Worm (Caenorhabditis elegans) whole organism, L3 larva: ENCODE results near the gene snb-2.
A peak's percentile ranks its signal among the peaks of the same experiment; 100 is the strongest.

Experiments
- R02D3.7 ChIP-seq: fragments of 150-350 bp; optimal IDR thresholded peaks from 2 replicates; lab custom pipeline; 2014; ENCODE audit warnings: missing biosample characterization, missing genetic modification characterization
- aly-2 ChIP-seq: fragments of 150-350 bp; optimal IDR thresholded peaks from 2 replicates; lab custom pipeline; 2014; ENCODE audit warnings: missing biosample characterization, missing genetic modification characterization
- ama-1 ChIP-seq: fragments of 150-350 bp; optimal IDR thresholded peaks from 2 replicates; lab custom pipeline; 2018
- ceh-16 ChIP-seq: sonication (generic microtip); optimal IDR thresholded peaks from 2 replicates; lab custom pipeline; 2017; ENCODE audit warnings: missing biosample characterization, missing genetic modification characterization
- ceh-28 ChIP-seq: fragments of 150-350 bp; optimal IDR thresholded peaks from 2 replicates; lab custom pipeline; 2014; ENCODE audit warnings: missing biosample characterization, missing genetic modification reagents, missing genetic modification characterization
- ceh-9 ChIP-seq: sonication (generic microtip); optimal IDR thresholded peaks from 2 replicates; lab custom pipeline; 2018; ENCODE audit warnings: missing biosample characterization, missing genetic modification characterization
- daf-12 ChIP-seq: fragments of 150-350 bp; optimal IDR thresholded peaks from 2 replicates; lab custom pipeline; 2014; ENCODE audit warnings: missing biosample characterization, missing genetic modification reagents, missing genetic modification characterization
- egl-27 ChIP-seq: sonication (generic microtip); optimal IDR thresholded peaks from 4 replicates; lab custom pipeline; 2017; ENCODE audit warnings: missing biosample characterization, missing genetic modification reagents, missing genetic modification characterization
- elt-1 ChIP-seq: fragments of 150-350 bp; optimal IDR thresholded peaks from 2 replicates; lab custom pipeline; 2014; ENCODE audit warnings: missing biosample characterization, missing genetic modification characterization
- elt-2 ChIP-seq: sonication (generic microtip); optimal IDR thresholded peaks from 2 replicates; lab custom pipeline; 2016; ENCODE audit warnings: missing genetic modification reagents, mild to moderate bottlenecking, missing genetic modification characterization, missing compliant biosample characterization
- elt-3 ChIP-seq, 3 experiments: fragments of 150-350 bp in 1 of 3; sonication (generic microtip) in 2 of 3; optimal IDR thresholded peaks; 2 replicates in 2 of 3; 4 replicates in 1 of 3; lab custom pipeline; 2014 to 2017; ENCODE audit warnings: missing biosample characterization in 3 of 3, missing genetic modification characterization in 3 of 3
- eor-1 ChIP-seq, 2 experiments: fragments of 150-350 bp; optimal IDR thresholded peaks; 2 replicates each; lab custom pipeline; 2014 to 2018; ENCODE audit warnings: missing biosample characterization in 2 of 2, missing genetic modification characterization in 2 of 2
- fos-1 ChIP-seq: fragments of 150-350 bp; optimal IDR thresholded peaks from 2 replicates; lab custom pipeline; 2014; ENCODE audit warnings: missing biosample characterization, missing genetic modification characterization
- hmg-11 ChIP-seq: sonication (generic microtip); optimal IDR thresholded peaks from 2 replicates; lab custom pipeline; 2016; ENCODE audit warnings: missing genetic modification characterization, missing compliant biosample characterization
- jun-1 ChIP-seq: fragments of 150-350 bp; optimal IDR thresholded peaks from 2 replicates; lab custom pipeline; 2014; ENCODE audit warnings: missing biosample characterization, missing genetic modification reagents, missing genetic modification characterization
- lin-15B ChIP-seq: fragments of 150-350 bp; optimal IDR thresholded peaks from 2 replicates; lab custom pipeline; 2014; ENCODE audit warnings: missing biosample characterization, missing genetic modification characterization
- lin-39 ChIP-seq: fragments of 150-350 bp; optimal IDR thresholded peaks from 2 replicates; lab custom pipeline; 2018; ENCODE audit warnings: missing biosample characterization, missing genetic modification reagents, missing genetic modification characterization
- lsy-12 ChIP-seq: sonication (generic microtip); optimal IDR thresholded peaks from 2 replicates; lab custom pipeline; 2016; ENCODE audit warnings: mild to moderate bottlenecking, missing genetic modification characterization, missing compliant biosample characterization
- mdl-1 ChIP-seq: fragments of 150-350 bp; optimal IDR thresholded peaks from 2 replicates; lab custom pipeline; 2014; ENCODE audit warnings: missing biosample characterization, missing genetic modification characterization
- mml-1 ChIP-seq: fragments of 150-350 bp; sonication (generic microtip); optimal IDR thresholded peaks from 3 replicates; lab custom pipeline; 2014; ENCODE audit warnings: missing biosample characterization, missing genetic modification characterization
- nfya-1 ChIP-seq: sonication (generic microtip); optimal IDR thresholded peaks from 2 replicates; lab custom pipeline; 2017; ENCODE audit warnings: missing genetic modification characterization, mild to moderate bottlenecking, missing compliant biosample characterization, antibody characterized with exemption, moderate library complexity; ENCODE audit not compliant: insufficient read depth
- nhr-11 ChIP-seq: fragments of 150-350 bp; optimal IDR thresholded peaks from 2 replicates; lab custom pipeline; 2014; ENCODE audit warnings: missing biosample characterization, missing genetic modification characterization
- nhr-12 ChIP-seq: fragments of 150-350 bp; optimal IDR thresholded peaks from 2 replicates; lab custom pipeline; 2014; ENCODE audit warnings: missing biosample characterization, missing genetic modification characterization
- nhr-23 ChIP-seq: fragments of 150-350 bp; optimal IDR thresholded peaks from 2 replicates; lab custom pipeline; 2014; ENCODE audit warnings: missing biosample characterization, missing genetic modification reagents, missing genetic modification characterization
- nhr-237 ChIP-seq: fragments of 150-350 bp; optimal IDR thresholded peaks from 2 replicates; lab custom pipeline; 2014; ENCODE audit warnings: missing biosample characterization, missing genetic modification characterization
- nhr-25 ChIP-seq: sonication (generic microtip); optimal IDR thresholded peaks from 2 replicates; lab custom pipeline; 2017; ENCODE audit warnings: missing biosample characterization, missing genetic modification characterization
- nhr-28 ChIP-seq: fragments of 150-350 bp; optimal IDR thresholded peaks from 2 replicates; lab custom pipeline; 2014; ENCODE audit warnings: missing biosample characterization, missing genetic modification characterization
- nhr-43 ChIP-seq: sonication (generic microtip); optimal IDR thresholded peaks from 2 replicates; lab custom pipeline; 2016; ENCODE audit warnings: mild to moderate bottlenecking, missing genetic modification characterization, missing compliant biosample characterization; ENCODE audit not compliant: poor library complexity, severe bottlenecking
- nhr-67 ChIP-seq: fragments of 150-350 bp; optimal IDR thresholded peaks from 2 replicates; lab custom pipeline; 2014; ENCODE audit warnings: missing biosample characterization, missing genetic modification characterization
- nhr-76 ChIP-seq: fragments of 150-350 bp; sonication (generic microtip); optimal IDR thresholded peaks from 5 replicates; lab custom pipeline; 2014; ENCODE audit warnings: missing biosample characterization, missing genetic modification characterization
- nhr-77 ChIP-seq: fragments of 150-350 bp; optimal IDR thresholded peaks from 2 replicates; lab custom pipeline; 2014; ENCODE audit warnings: missing biosample characterization, missing genetic modification characterization
- pha-4 ChIP-seq: fragments of 150-350 bp; optimal IDR thresholded peaks from 2 replicates; lab custom pipeline; 2014; ENCODE audit warnings: missing biosample characterization, missing genetic modification reagents, missing genetic modification characterization
- pqm-1 ChIP-seq: fragments of 150-350 bp; optimal IDR thresholded peaks from 2 replicates; lab custom pipeline; 2017; ENCODE audit warnings: missing biosample characterization, missing genetic modification characterization, inconsistent platforms
- sea-2 ChIP-seq: fragments of 150-350 bp; sonication (generic microtip); optimal IDR thresholded peaks from 4 replicates; lab custom pipeline; 2014; ENCODE audit warnings: missing biosample characterization, missing genetic modification reagents, missing genetic modification characterization
- snpc-4 ChIP-seq: fragments of 150-350 bp; optimal IDR thresholded peaks from 2 replicates; lab custom pipeline; 2014; ENCODE audit warnings: missing biosample characterization, missing genetic modification characterization
- tbx-2 ChIP-seq: sonication (generic microtip); optimal IDR thresholded peaks from 2 replicates; lab custom pipeline; 2016; ENCODE audit warnings: mild to moderate bottlenecking, missing genetic modification characterization, missing compliant biosample characterization
- unc-39 ChIP-seq: sonication (generic microtip); optimal IDR thresholded peaks from 4 replicates; lab custom pipeline; 2017; ENCODE audit warnings: missing biosample characterization, missing genetic modification characterization
- unc-62 ChIP-seq: fragments of 150-350 bp; sonication (generic microtip); optimal IDR thresholded peaks from 4 replicates; lab custom pipeline; 2014; ENCODE audit warnings: missing biosample characterization, missing genetic modification reagents, missing genetic modification characterization
- zag-1 ChIP-seq: fragments of 150-350 bp; optimal IDR thresholded peaks from 2 replicates; lab custom pipeline; 2014; ENCODE audit warnings: missing biosample characterization, missing genetic modification characterization
- ztf-11 ChIP-seq: fragments of 150-350 bp; optimal IDR thresholded peaks from 2 replicates; lab custom pipeline; 2014; ENCODE audit warnings: missing biosample characterization, missing genetic modification characterization
- ztf-4 ChIP-seq: fragments of 150-350 bp; optimal IDR thresholded peaks from 2 replicates; lab custom pipeline; 2014; ENCODE audit warnings: missing biosample characterization, missing genetic modification characterization

Gene snb-2

DNA sequence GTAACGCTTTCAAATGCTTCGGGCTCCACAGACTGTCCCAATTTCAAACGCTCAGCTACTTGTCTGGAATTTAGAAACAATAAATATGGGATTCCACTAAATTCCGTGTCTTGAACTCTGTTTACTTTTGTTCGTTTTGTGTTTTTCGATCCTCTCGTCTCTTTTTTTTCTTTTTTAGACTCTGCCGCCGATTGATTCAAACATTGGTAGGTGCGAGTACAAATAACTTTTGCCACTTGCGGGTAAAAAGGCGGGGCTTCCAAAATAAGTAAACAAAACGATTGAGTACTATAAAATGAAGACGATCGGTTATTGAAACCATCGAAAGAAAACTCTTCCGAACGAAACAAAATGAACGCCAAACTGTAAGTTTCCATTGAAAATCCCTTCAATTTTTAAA, 19.4 kb upstream of the snb-2 start, which contains the start of gene fipr-2:
Gene fipr-2 (plus strand): TSS at position 245 of the 400 bp plus-strand sequence.
- TF ChIP-seq mml-1 (no peak), pha-4 (tag; lab: Kevin White, UChicago) (peak; percentile 81)

DNA sequence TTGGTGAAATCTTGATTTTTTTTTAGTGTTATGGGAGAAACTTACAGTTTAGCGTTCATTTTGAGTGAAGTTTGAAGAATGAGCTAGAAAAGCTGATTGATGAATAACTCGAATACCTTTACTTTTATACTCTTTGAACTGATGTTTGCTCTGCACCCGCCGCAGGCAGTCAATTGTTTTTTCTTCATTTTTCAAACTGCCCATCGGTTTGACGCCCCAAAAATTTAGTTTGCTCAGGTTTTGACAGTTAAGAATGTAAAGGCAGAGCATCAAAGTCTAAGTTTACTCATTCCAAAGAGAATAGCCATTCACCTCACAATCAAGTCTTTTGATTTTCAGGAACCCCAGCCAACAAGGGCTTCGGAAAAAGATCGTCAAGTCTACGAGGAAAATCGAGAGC, 15.9 kb upstream of the snb-2 start, which contains the start of gene fipr-1:
Gene fipr-1 (minus strand): TSS at position 101 of the 400 bp plus-strand sequence.
- no peak for TF ChIP-seq nhr-25 (tag; lab: Kevin White, UChicago)
- no peak for TF ChIP-seq elt-3 (tag; optimal IDR thresholded peaks at IDR 0.05; lab: Kevin White, UChicago)
- no peak for TF ChIP-seq lin-39 (tag; lab: Kevin White, UChicago)
- no peak for TF ChIP-seq pha-4 (tag; lab: Kevin White, UChicago)
- TF ChIP-seq tbx-2 (tag; lab: Kevin White, UChicago), result no peak
- TF ChIP-seq pqm-1, result no peak
- no peak for TF ChIP-seq nhr-28 (tag; lab: Kevin White, UChicago)
- no peak for TF ChIP-seq aly-2 (tag; lab: Kevin White, UChicago)
- no peak for TF ChIP-seq ztf-11 (tag; lab: Kevin White, UChicago)

DNA sequence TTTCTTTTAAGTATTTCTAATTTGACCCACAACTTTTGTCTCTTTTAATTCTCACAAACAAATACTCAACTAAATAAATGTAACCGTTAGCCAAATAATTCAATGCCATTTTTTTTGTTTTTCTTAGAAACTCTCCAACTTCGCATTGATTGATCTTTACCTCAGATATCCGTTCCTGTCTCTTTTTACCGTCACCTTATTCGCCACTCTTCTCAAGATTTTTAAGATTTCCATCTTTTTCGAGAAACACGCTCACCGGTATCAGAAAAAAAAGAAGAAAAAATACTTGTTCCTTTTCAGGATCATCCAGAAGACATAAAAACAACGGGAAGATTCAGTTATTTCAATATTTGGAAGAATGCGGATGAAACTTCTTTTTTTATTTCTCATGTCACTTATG, 12.6 kb upstream of the snb-2 start, which contains the start of gene F23H12.5:
Gene F23H12.5 (plus strand): TSS at position 301 of the 400 bp plus-strand sequence.
- no peak for TF ChIP-seq elt-1 (tag; lab: Kevin White, UChicago)
- no peak for TF ChIP-seq hmg-11 (tag; lab: Kevin White, UChicago)
- no peak for TF ChIP-seq nhr-67
- no peak for TF ChIP-seq pha-4 (tag; lab: Kevin White, UChicago)
- no peak for TF ChIP-seq nhr-76 (tag; lab: Kevin White, UChicago)
- no peak for TF ChIP-seq daf-12 (tag; lab: Kevin White, UChicago)
- no peak for TF ChIP-seq lin-39 (tag; lab: Kevin White, UChicago)
- no peak for TF ChIP-seq nhr-43
- TF ChIP-seq ceh-28, result no peak
- TF ChIP-seq mdl-1 (tag; lab: Kevin White, UChicago), result no peak
- no peak for TF ChIP-seq unc-39 (tag; lab: Kevin White, UChicago)

- no peak for TF ChIP-seq ztf-4
- no peak for TF ChIP-seq nhr-28 (tag; lab: Kevin White, UChicago)
- TF ChIP-seq nhr-67, result no peak
- TF ChIP-seq ceh-9 (tag; lab: Kevin White, UChicago), result no peak
- no peak for TF ChIP-seq sea-2
- no peak for TF ChIP-seq lin-15B (tag; lab: Kevin White, UChicago)
- TF ChIP-seq fos-1 (tag; lab: Kevin White, UChicago), result no peak
- TF ChIP-seq elt-1 (tag; lab: Kevin White, UChicago), result no peak
- no peak for TF ChIP-seq mdl-1 (tag; lab: Kevin White, UChicago)
Measured at ce11 chrV:12357632-12358031, 11.9 kb upstream of the snb-2 start.

- no peak for TF ChIP-seq nhr-12 (tag; lab: Kevin White, UChicago)
- TF ChIP-seq elt-2 (tag; lab: Kevin White, UChicago), result no peak
- TF ChIP-seq hmg-11 (tag; lab: Kevin White, UChicago), result no peak
- peak; percentile 62 for TF ChIP-seq aly-2 (tag; lab: Kevin White, UChicago)
- no peak for TF ChIP-seq ceh-9 (tag; lab: Kevin White, UChicago)
- TF ChIP-seq nhr-25 (tag; lab: Kevin White, UChicago), result peak; percentile 43
- peak; percentile 44 for TF ChIP-seq elt-1 (tag; lab: Kevin White, UChicago)
- no peak for TF ChIP-seq R02D3.7 (tag; lab: Kevin White, UChicago)
- peak; percentile 76 for TF ChIP-seq ama-1 (lab: Kevin White, UChicago)
- TF ChIP-seq snpc-4 (tag; lab: Kevin White, UChicago), result no peak
- no peak for TF ChIP-seq nfya-1 (tag; lab: Kevin White, UChicago)
- TF ChIP-seq ceh-28, result no peak
- no peak for TF ChIP-seq mdl-1 (tag; lab: Kevin White, UChicago)
- no peak for TF ChIP-seq eor-1 (tag; optimal IDR thresholded peaks at IDR 0.05; lab: Kevin White, UChicago)
- no peak for TF ChIP-seq ceh-16
- no peak for TF ChIP-seq mml-1
- TF ChIP-seq lin-15B (tag; lab: Kevin White, UChicago), result no peak
- no peak for TF ChIP-seq nhr-77 (tag; lab: Kevin White, UChicago)
- peak; percentile 34 for TF ChIP-seq lsy-12
- TF ChIP-seq nhr-43, result peak; percentile 91
- TF ChIP-seq unc-62, result no peak
- no peak for TF ChIP-seq daf-12 (tag; lab: Kevin White, UChicago)
- TF ChIP-seq nhr-237 (tag; lab: Kevin White, UChicago), result no peak
- TF ChIP-seq zag-1 (tag; lab: Kevin White, UChicago), result no peak
- TF ChIP-seq tbx-2 (tag; lab: Kevin White, UChicago), result peak; percentile 11
- peak; percentile 1 for TF ChIP-seq nhr-28 (tag; lab: Kevin White, UChicago)
- peak in 1 of 3 experiments; percentile 35 for TF ChIP-seq elt-3 (tag; optimal IDR thresholded peaks at IDR 0.05; lab: Kevin White, UChicago)
- TF ChIP-seq nhr-23 (tag; lab: Kevin White, UChicago), result peak; percentile 45
- TF ChIP-seq jun-1 (tag; lab: Kevin White, UChicago), result no peak
- no peak for TF ChIP-seq nhr-67
- no peak for TF ChIP-seq pha-4 (tag; lab: Kevin White, UChicago)
- TF ChIP-seq nhr-11 (tag; lab: Kevin White, UChicago), result no peak
- no peak for TF ChIP-seq egl-27
- TF ChIP-seq fos-1 (tag; lab: Kevin White, UChicago), result no peak
- TF ChIP-seq ztf-4, result no peak
- no peak for TF ChIP-seq pqm-1
Measured at ce11 chrV:12354193-12354830, 8.6 kb upstream of the snb-2 start.
